Worm (Caenorhabditis elegans) whole organism, mixed stage, embryonic: Measurements from ENCODE around the gene pid-5.

ENCODE experiments used
- M03D4.4 ChIP-seq: sonication (generic microtip); optimal IDR thresholded peaks from 2 replicates; lab custom pipeline; 2017; ENCODE audit warnings: mild to moderate bottlenecking, missing genetic modification characterization, missing compliant biosample characterization
- blmp-1 ChIP-seq: fragments of 150-350 bp; optimal IDR thresholded peaks from 2 replicates; lab custom pipeline; 2014; ENCODE audit warnings: missing biosample characterization, missing genetic modification characterization
- cnd-1 ChIP-seq: fragments of 200-800 bp; sonication (Bioruptor generic); optimal IDR thresholded peaks from 2 replicates; lab custom pipeline; 2018; ENCODE audit warnings: mild to moderate bottlenecking, missing genetic modification characterization, missing compliant biosample characterization
- elt-1 ChIP-seq: sonication (generic microtip); optimal IDR thresholded peaks from 2 replicates; lab custom pipeline; 2017; ENCODE audit warnings: missing genetic modification characterization, mild to moderate bottlenecking, missing compliant biosample characterization, antibody characterized with exemption, moderate library complexity, borderline replicate concordance; ENCODE audit not compliant: insufficient read depth
- elt-3 ChIP-seq: fragments of 150-350 bp; optimal IDR thresholded peaks from 2 replicates; lab custom pipeline; 2014; ENCODE audit warnings: missing biosample characterization, missing genetic modification characterization
- flh-1 ChIP-seq: fragments of 200-800 bp; sonication (Bioruptor generic); optimal IDR thresholded peaks from 2 replicates; lab custom pipeline; 2018; ENCODE audit warnings: mild to moderate bottlenecking, missing genetic modification characterization, moderate library complexity, missing compliant biosample characterization
- ham-2 ChIP-seq: fragments of 200-800 bp; sonication (Bioruptor generic); optimal IDR thresholded peaks from 2 replicates; lab custom pipeline; 2018; ENCODE audit warnings: mild to moderate bottlenecking, missing genetic modification characterization, missing compliant biosample characterization
- lin-13 ChIP-seq: fragments of 150-350 bp; optimal IDR thresholded peaks from 2 replicates; lab custom pipeline; 2014; ENCODE audit warnings: missing biosample characterization, missing genetic modification characterization
- nhr-237 ChIP-seq: fragments of 150-350 bp; optimal IDR thresholded peaks from 2 replicates; lab custom pipeline; 2014; ENCODE audit warnings: missing biosample characterization, missing genetic modification characterization
- pha-4 ChIP-seq: fragments of 150-350 bp; optimal IDR thresholded peaks from 2 replicates; lab custom pipeline; 2018; ENCODE audit warnings: missing biosample characterization, missing genetic modification reagents, missing genetic modification characterization
- snpc-4 ChIP-seq: fragments of 150-350 bp; optimal IDR thresholded peaks from 2 replicates; lab custom pipeline; 2014; ENCODE audit warnings: missing biosample characterization, missing genetic modification characterization
- ztf-11 ChIP-seq: fragments of 150-350 bp; optimal IDR thresholded peaks from 2 replicates; lab custom pipeline; 2014; ENCODE audit warnings: missing biosample characterization, missing genetic modification characterization

- TF ChIP-seq pha-4 (no peak), snpc-4 (tag; lab: Kevin White, UChicago) (no peak), flh-1 (GFP tag; lab: Kevin White, UChicago) (no peak), ztf-11 (tag; lab: Kevin White, UChicago) (no peak), cnd-1 (tag; lab: Kevin White, UChicago) (no peak), lin-13 (tag; lab: Kevin White, UChicago) (no peak), ham-2 (no peak), elt-1 (tag; lab: Kevin White, UChicago) (no peak), elt-3 (no peak), blmp-1 (tag; lab: Kevin White, UChicago) (no peak), nhr-237 (tag; lab: Kevin White, UChicago) (no peak), M03D4.4 (tag; lab: Kevin White, UChicago) (no peak)
Observed at ce11 chrV:4195283-4195682, 19.6 kb downstream of the pid-5 start, which contains the start of gene algn-5.
